Fruit fly (Drosophila melanogaster) whole organism: ENCODE data around the gene psd.

Source experiments
- CG8478 ChIP-seq: fragments of >200 bp; optimal IDR thresholded peaks from 2 replicates; lab custom pipeline; 2018; ENCODE audit warnings: inconsistent platforms
- EcR ChIP-seq, 2 experiments: fragments of >200 bp; optimal IDR thresholded peaks; 2 replicates each; lab custom pipeline; 2017; ENCODE audit warnings: missing biosample characterization in 2 of 2, missing genetic modification characterization in 2 of 2, missing genetic modification reagents in 2 of 2
- pan ChIP-seq: fragments of >200 bp; optimal IDR thresholded peaks from 2 replicates; lab custom pipeline; 2017
- psq ChIP-seq: fragments of >200 bp; optimal IDR thresholded peaks from 2 replicates; lab custom pipeline; 2017

- TF ChIP-seq CG8478 (lab: Kevin White, UChicago) (no peak), psq (no peak), pan (lab: Kevin White, UChicago) (no peak), EcR (GFP tag; optimal IDR thresholded peaks at IDR 0.05; lab: Kevin White, UChicago) (no peak)
Observed at dm6 chr2L:6013071-6013417, 48.3 kb upstream of the psd start.
